Fruit fly (Drosophila melanogaster) whole organism, prepupa: Measurements from ENCODE around the gene Grip75.

ENCODE experiments used
- Blimp-1 ChIP-seq: fragments of 200-800 bp; sonication (Bioruptor generic); optimal IDR thresholded peaks from 3 replicates; lab custom pipeline; 2017; ENCODE audit warnings: missing biosample characterization, missing genetic modification characterization, mild to moderate bottlenecking, moderate library complexity, missing genetic modification reagents
- CG10631 ChIP-seq: fragments of 200-800 bp; sonication (Bioruptor generic); optimal IDR thresholded peaks from 2 replicates; lab custom pipeline; 2016; ENCODE audit warnings: missing biosample characterization, missing genetic modification characterization
- CG10669 ChIP-seq: fragments of 200-800 bp; sonication (Bioruptor generic); optimal IDR thresholded peaks from 3 replicates; lab custom pipeline; 2018; ENCODE audit warnings: missing biosample characterization, mild to moderate bottlenecking, missing genetic modification characterization, moderate library complexity
- CG11902 ChIP-seq: fragments of 200-800 bp; sonication (Bioruptor generic); optimal IDR thresholded peaks from 3 replicates; lab custom pipeline; 2016; ENCODE audit warnings: missing biosample characterization, missing genetic modification characterization
- CG15336 ChIP-seq: fragments of 200-800 bp; sonication (Bioruptor generic); IDR thresholded peaks from 2 replicates; pipeline ENCODE4 v1.3.6; 2022; ENCODE audit warnings: missing biosample characterization, missing genetic modification characterization
- CG3032 ChIP-seq: fragments of 200-800 bp; optimal IDR thresholded peaks from 2 replicates; lab custom pipeline; 2019; ENCODE audit warnings: missing biosample characterization, mild to moderate bottlenecking, missing genetic modification characterization, moderate library complexity
- CG31627 ChIP-seq: fragments of 200-800 bp; sonication (Bioruptor generic); optimal IDR thresholded peaks from 3 replicates; lab custom pipeline; 2016; ENCODE audit warnings: missing biosample characterization, missing genetic modification characterization
- CG34406 ChIP-seq: fragments of 200-800 bp; sonication (Bioruptor generic); optimal IDR thresholded peaks from 3 replicates; lab custom pipeline; 2016; ENCODE audit warnings: missing biosample characterization, missing genetic modification characterization
- CG3919 ChIP-seq: fragments of 200-800 bp; sonication (Bioruptor generic); optimal IDR thresholded peaks from 3 replicates; lab custom pipeline; 2016; ENCODE audit warnings: missing biosample characterization, missing genetic modification characterization
- CG6276 ChIP-seq: fragments of 200-800 bp; sonication (Bioruptor generic); optimal IDR thresholded peaks from 2 replicates; lab custom pipeline; 2017; ENCODE audit warnings: missing biosample characterization, mild to moderate bottlenecking, missing genetic modification characterization
- CG6792 ChIP-seq: fragments of 200-800 bp; sonication (Bioruptor generic); optimal IDR thresholded peaks from 3 replicates; lab custom pipeline; 2016; ENCODE audit warnings: missing biosample characterization, missing genetic modification characterization
- CG6808 ChIP-seq: fragments of 200-800 bp; sonication (Bioruptor generic); optimal IDR thresholded peaks from 3 replicates; lab custom pipeline; 2017; ENCODE audit warnings: missing biosample characterization, missing genetic modification characterization, mild to moderate bottlenecking, moderate library complexity, missing genetic modification reagents
- CG6854 ChIP-seq: fragments of 200-800 bp; sonication (Bioruptor generic); optimal IDR thresholded peaks from 2 replicates; lab custom pipeline; 2017; ENCODE audit warnings: missing biosample characterization, mild to moderate bottlenecking, missing genetic modification characterization
- Eip75B ChIP-seq: fragments of 200-800 bp; sonication (Bioruptor generic); optimal IDR thresholded peaks from 3 replicates; lab custom pipeline; 2016; ENCODE audit warnings: missing biosample characterization, missing genetic modification characterization
- Eip78C ChIP-seq: fragments of 200-800 bp; sonication (Bioruptor generic); peaks from one replicate; lab custom pipeline; 2016; ENCODE audit warnings: missing biosample characterization, missing genetic modification characterization
- Ets96B ChIP-seq: fragments of 200-800 bp; optimal IDR thresholded peaks from 2 replicates; lab custom pipeline; 2019; ENCODE audit warnings: missing biosample characterization, mild to moderate bottlenecking, missing genetic modification characterization, moderate library complexity
- Gug ChIP-seq: fragments of 200-800 bp; sonication (Bioruptor generic); IDR thresholded peaks from 2 replicates; pipeline ENCODE4 v1.3.6; 2022; ENCODE audit warnings: missing biosample characterization, missing genetic modification characterization
- Hr38 ChIP-seq: sonication (Bioruptor generic); optimal IDR thresholded peaks from 2 replicates; lab custom pipeline; 2016; ENCODE audit warnings: missing biosample characterization, missing genetic modification characterization
- Hr4 ChIP-seq: fragments of 200-800 bp; sonication (Bioruptor generic); optimal IDR thresholded peaks from 3 replicates; lab custom pipeline; 2016; ENCODE audit warnings: missing biosample characterization, missing genetic modification characterization
- Lpt ChIP-seq: fragments of 200-800 bp; sonication (Bioruptor generic); optimal IDR thresholded peaks from 3 replicates; lab custom pipeline; 2016; ENCODE audit warnings: missing biosample characterization, missing genetic modification characterization
- OdsH ChIP-seq: fragments of 200-800 bp; sonication (Bioruptor generic); optimal IDR thresholded peaks from 3 replicates; lab custom pipeline; 2016; ENCODE audit warnings: missing biosample characterization, missing genetic modification characterization
- acj6 ChIP-seq: fragments of 200-800 bp; sonication (Bioruptor generic); optimal IDR thresholded peaks from 3 replicates; lab custom pipeline; 2016; ENCODE audit warnings: missing biosample characterization, missing genetic modification characterization
- cyc ChIP-seq: fragments of 200-800 bp; sonication (Bioruptor generic); optimal IDR thresholded peaks from 3 replicates; lab custom pipeline; 2016; ENCODE audit warnings: missing biosample characterization, missing genetic modification characterization
- dac ChIP-seq: fragments of 200-800 bp; sonication (Bioruptor generic); optimal IDR thresholded peaks from 2 replicates; lab custom pipeline; 2017; ENCODE audit warnings: missing biosample characterization, mild to moderate bottlenecking, missing genetic modification characterization
- dsx ChIP-seq: fragments of 200-800 bp; optimal IDR thresholded peaks from 3 replicates; lab custom pipeline; 2019; ENCODE audit warnings: missing biosample characterization, mild to moderate bottlenecking, missing genetic modification characterization, moderate library complexity; ENCODE audit not compliant: poor library complexity, severe bottlenecking
- esn ChIP-seq: fragments of 200-800 bp; sonication (Bioruptor generic); optimal IDR thresholded peaks from 2 replicates; lab custom pipeline; 2016; ENCODE audit warnings: missing biosample characterization, mild to moderate bottlenecking, missing genetic modification characterization, moderate library complexity
- fkh ChIP-seq: fragments of 200-800 bp; sonication (Bioruptor generic); optimal IDR thresholded peaks from 3 replicates; lab custom pipeline; 2017; ENCODE audit warnings: missing biosample characterization, mild to moderate bottlenecking, missing genetic modification characterization, moderate library complexity
- lz ChIP-seq: fragments of 200-800 bp; sonication (Bioruptor generic); optimal IDR thresholded peaks from 3 replicates; lab custom pipeline; 2016; ENCODE audit warnings: missing biosample characterization, missing genetic modification characterization
- pdm3 ChIP-seq: fragments of 200-800 bp; sonication (Bioruptor generic); optimal IDR thresholded peaks from 3 replicates; lab custom pipeline; 2016; ENCODE audit warnings: missing biosample characterization, missing genetic modification characterization
- svp ChIP-seq: fragments of 200-800 bp; sonication (Bioruptor generic); peaks from one replicate; lab custom pipeline; 2016; ENCODE audit warnings: missing biosample characterization, missing genetic modification characterization
- topi ChIP-seq: fragments of 200-800 bp; sonication (Bioruptor generic); optimal IDR thresholded peaks from 3 replicates; lab custom pipeline; 2016; ENCODE audit warnings: missing biosample characterization, missing genetic modification characterization
- vri ChIP-seq: fragments of 200-800 bp; sonication (Bioruptor generic); optimal IDR thresholded peaks from 3 replicates; lab custom pipeline; 2016; ENCODE audit warnings: missing biosample characterization, mild to moderate bottlenecking, missing genetic modification characterization

The Grip75 gene

dm6 chr2L:10442048-10442790 is 40.9 kb upstream of the Grip75 start, which contains the start of gene loh:
Gene loh (plus strand): TSS chr2L:10442534.
- TF ChIP-seq CG11902 = peak; percentile 13
- no peak for TF ChIP-seq Lpt (GFP tag; lab: Kevin White, UChicago)
- no peak for TF ChIP-seq CG6276 (GFP tag; lab: Kevin White, UChicago)
- TF ChIP-seq Eip78C (GFP tag; lab: Kevin White, UChicago) = peak; percentile 86
- peak; percentile 40 for TF ChIP-seq acj6
- TF ChIP-seq topi = peak; percentile 35
- peak; percentile 1 for TF ChIP-seq lz (GFP tag; lab: Kevin White, UChicago)
- TF ChIP-seq CG3032 (tag; lab: Kevin White, UChicago) = peak; percentile 29
- TF ChIP-seq OdsH (GFP tag; lab: Kevin White, UChicago) = peak; percentile 50
- TF ChIP-seq Hr4 = peak; percentile 32
- no peak for TF ChIP-seq CG34406 (GFP tag; lab: Kevin White, UChicago)
- peak; percentile 60 for TF ChIP-seq esn (GFP tag; lab: Kevin White, UChicago)
- peak; percentile 49 for TF ChIP-seq CG10631 (GFP tag; lab: Kevin White, UChicago)
- peak; percentile 37 for TF ChIP-seq CG6792
- TF ChIP-seq Blimp-1 (GFP tag; lab: Kevin White, UChicago) = peak; percentile 8

dm6 chr2L:10452296-10452695 is 30.8 kb upstream of the Grip75 start, which contains the start of gene ppk10:
Gene ppk10 (minus strand): TSS chr2L:10452396.
- TF ChIP-seq CG3919 (GFP tag; lab: Kevin White, UChicago) = no peak
- no peak for TF ChIP-seq dac (GFP tag; lab: Kevin White, UChicago)
- no peak for TF ChIP-seq Ets96B (tag; lab: Kevin White, UChicago)
- no peak for TF ChIP-seq CG10669
- no peak for TF ChIP-seq dsx (GFP tag; lab: Kevin White, UChicago)
- TF ChIP-seq acj6 = no peak
- no peak for TF ChIP-seq CG15336 (GFP tag; lab: Robert Waterston, UW)

- TF ChIP-seq pdm3 (GFP tag; lab: Kevin White, UChicago) (no peak), fkh (GFP tag; lab: Kevin White, UChicago) (no peak), svp (peak; percentile 78), Gug (GFP tag; lab: Robert Waterston, UW) (no peak), vri (peak; percentile 93), Eip78C (GFP tag; lab: Kevin White, UChicago) (peak; percentile 53)
Observed at dm6 chr2L:10455944-10456520, 27.1 kb upstream of the Grip75 start.

dm6 chr2L:10457191-10457899 is 25.8 kb upstream of the Grip75 start, which contains the start of the genes LManI and LManII:
Gene LManI (minus strand): TSS chr2L:10457241.
Gene LManII (plus strand): TSS chr2L:10457658.
- no peak for TF ChIP-seq CG31627 (GFP tag; lab: Kevin White, UChicago)
- TF ChIP-seq CG3919 (GFP tag; lab: Kevin White, UChicago) = no peak
- TF ChIP-seq svp = peak; percentile 72

dm6 chr2L:10458979-10459378 is 24.1 kb upstream of the Grip75 start:
- TF ChIP-seq Lpt (GFP tag; lab: Kevin White, UChicago) (no peak), acj6 (no peak), CG3032 (tag; lab: Kevin White, UChicago) (no peak), Eip75B (no peak), Hr38 (GFP tag; lab: Kevin White, UChicago) (no peak), CG6808 (GFP tag; lab: Kevin White, UChicago) (no peak), cyc (GFP tag; lab: Kevin White, UChicago) (no peak), CG6854 (no peak)
- TF ChIP-seq, all 60 proteins: peak for 0
